Worm (Caenorhabditis elegans) whole organism, young adult: Measurements from ENCODE around the gene fbxb-34.
"Not testable (repeated sequence)": the region's sequence is repeated elsewhere in the genome, so short reads cannot be mapped to it uniquely, and the experiment has no call there.

Experiments used
- F23B12.7 ChIP-seq: sonication (generic microtip); optimal IDR thresholded peaks from 2 replicates; lab custom pipeline; 2017; ENCODE audit warnings: missing genetic modification characterization, mild to moderate bottlenecking, missing compliant biosample characterization, antibody characterized with exemption, moderate library complexity; ENCODE audit not compliant: insufficient read depth
- atf-7 ChIP-seq: sonication (generic microtip); optimal IDR thresholded peaks from 2 replicates; lab custom pipeline; 2017; ENCODE audit warnings: mild to moderate bottlenecking, missing genetic modification characterization, missing compliant biosample characterization
- ccch-3 ChIP-seq: fragments of 200-800 bp; sonication (Bioruptor generic); optimal IDR thresholded peaks from 2 replicates; lab custom pipeline; 2018; ENCODE audit warnings: mild to moderate bottlenecking, missing genetic modification characterization, missing compliant biosample characterization
- cebp-1 ChIP-seq, 2 experiments: fragments of 200-800 bp in 1 of 2; sonication (Bioruptor generic) in 1 of 2; sonication (generic microtip) in 1 of 2; IDR thresholded peaks in 1 of 2; optimal IDR thresholded peaks in 1 of 2; 2 replicates each; pipeline versions ENCODE4 v1.3.6 to Lab custom; 2017 to 2022; ENCODE audit warnings: missing compliant biosample characterization in 2 of 2, missing genetic modification characterization in 2 of 2, mild to moderate bottlenecking in 1 of 2, missing genetic modification reagents in 1 of 2, moderate library complexity in 1 of 2
- ceh-79 ChIP-seq: sonication (generic microtip); optimal IDR thresholded peaks from 2 replicates; lab custom pipeline; 2017; ENCODE audit warnings: mild to moderate bottlenecking, missing genetic modification characterization, missing compliant biosample characterization
- ets-4 ChIP-seq: fragments of 200-800 bp; sonication (Bioruptor generic); optimal IDR thresholded peaks from 2 replicates; lab custom pipeline; 2018; ENCODE audit warnings: mild to moderate bottlenecking, missing genetic modification characterization, missing compliant biosample characterization
- madf-10 ChIP-seq: sonication (generic microtip); optimal IDR thresholded peaks from 2 replicates; lab custom pipeline; 2016; ENCODE audit warnings: mild to moderate bottlenecking, missing genetic modification characterization, missing compliant biosample characterization
- pbrm-1 ChIP-seq: fragments of 200-800 bp; sonication (Bioruptor generic); IDR thresholded peaks from 2 replicates; pipeline ENCODE4 v1.3.6; 2022; ENCODE audit warnings: missing genetic modification reagents, missing genetic modification characterization, missing compliant biosample characterization
- pha-4 ChIP-seq: fragments of 150-350 bp; sonication (generic microtip); optimal IDR thresholded peaks from 2 replicates; lab custom pipeline; 2014; ENCODE audit warnings: missing biosample characterization, missing genetic modification reagents, missing genetic modification characterization
- unc-130 ChIP-seq: sonication (generic microtip); optimal IDR thresholded peaks from 2 replicates; lab custom pipeline; 2016; ENCODE audit warnings: missing genetic modification reagents, missing genetic modification characterization, missing compliant biosample characterization
- unc-62 ChIP-seq: fragments of 150-350 bp; optimal IDR thresholded peaks from 2 replicates; lab custom pipeline; 2014; ENCODE audit warnings: missing biosample characterization, missing genetic modification reagents, missing genetic modification characterization
- ztf-18 ChIP-seq: sonication (generic microtip); optimal IDR thresholded peaks from 2 replicates; lab custom pipeline; 2016; ENCODE audit warnings: missing genotype, mild to moderate bottlenecking, missing genetic modification characterization, missing compliant biosample characterization
- ztf-3 ChIP-seq: fragments of 200-800 bp; sonication (Bioruptor generic); optimal IDR thresholded peaks from 2 replicates; lab custom pipeline; 2018; ENCODE audit warnings: mild to moderate bottlenecking, missing genetic modification characterization, missing compliant biosample characterization

DNA sequence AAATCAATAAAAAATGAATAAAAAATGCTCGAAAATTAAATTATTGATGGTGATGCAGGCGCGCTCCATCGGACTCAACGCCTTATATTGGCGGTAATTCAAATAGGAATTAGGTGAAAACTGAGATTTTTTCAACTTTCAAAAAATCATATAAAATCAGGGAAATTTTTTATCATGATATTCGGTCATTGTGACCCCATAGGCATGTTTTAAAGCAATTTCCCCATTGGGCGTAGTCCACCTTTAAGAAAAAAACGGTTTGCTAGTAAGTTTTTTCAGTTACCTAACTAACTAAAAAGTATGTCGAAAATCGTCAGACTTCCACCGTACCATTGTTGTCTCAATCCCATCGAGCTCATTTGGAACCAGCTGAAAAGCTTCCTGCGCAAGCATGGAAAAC lies 5.6 kb downstream of the fbxb-34 start, which contains the start of gene W08F4.1:
- TF ChIP-seq ccch-3 (GFP tag; lab: Kevin White, UChicago); pha-4; unc-62 (GFP tag; lab: Kevin White, UChicago); pbrm-1; ceh-79 (tag; lab: Kevin White, UChicago); unc-130 (GFP tag; lab: Kevin White, UChicago); ztf-18 (tag; lab: Kevin White, UChicago); ets-4 (GFP tag; lab: Kevin White, UChicago); F23B12.7; cebp-1 (GFP tag; IDR thresholded peaks at IDR 0.05; lab: Robert Waterston, UW); cebp-1 (tag; optimal IDR thresholded peaks at IDR 0.05; lab: Kevin White, UChicago); atf-7 (tag; lab: Kevin White, UChicago); madf-10 (tag; lab: Kevin White, UChicago); ztf-3 (GFP tag; lab: Kevin White, UChicago): not testable (repeated sequence)
